Fruit fly (Drosophila melanogaster) whole organism, pupa: ENCODE measurements around the gene Pde11.

Experiments
- CG10348 ChIP-seq: fragments of 200-800 bp; sonication (Bioruptor generic); IDR thresholded peaks from 2 replicates; pipeline ENCODE4 v1.3.6; 2022; ENCODE audit warnings: missing biosample characterization, missing genetic modification characterization
- CG12605 ChIP-seq: fragments of 200-800 bp; sonication (Bioruptor generic); IDR thresholded peaks from 2 replicates; pipeline ENCODE4 v1.3.6; 2022; ENCODE audit warnings: missing biosample characterization, missing genetic modification characterization
- CG13204 ChIP-seq: fragments of 200-800 bp; sonication (Bioruptor generic); optimal IDR thresholded peaks from 2 replicates; lab custom pipeline; 2018; ENCODE audit warnings: missing biosample characterization, mild to moderate bottlenecking, missing genetic modification characterization, moderate library complexity
- CG14655 ChIP-seq: fragments of 200-800 bp; sonication (Bioruptor generic); optimal IDR thresholded peaks from 3 replicates; lab custom pipeline; 2017; ENCODE audit warnings: mild to moderate bottlenecking, missing biosample characterization, missing genetic modification reagents, missing genetic modification characterization
- CG15710 ChIP-seq: fragments of 200-800 bp; sonication (Bioruptor generic); optimal IDR thresholded peaks from 2 replicates; lab custom pipeline; 2018; ENCODE audit warnings: missing biosample characterization, mild to moderate bottlenecking, missing genetic modification characterization, moderate library complexity
- CG17806 ChIP-seq: fragments of 200-800 bp; sonication (Bioruptor generic); optimal IDR thresholded peaks from 2 replicates; lab custom pipeline; 2018; ENCODE audit warnings: missing biosample characterization, mild to moderate bottlenecking, missing genetic modification characterization, moderate library complexity
- CG32121 ChIP-seq: fragments of 200-800 bp; sonication (Bioruptor generic); IDR thresholded peaks from 2 replicates; pipeline ENCODE4 v1.3.6; 2022; ENCODE audit warnings: missing biosample characterization, missing genetic modification characterization
- CG34367 ChIP-seq: fragments of 200-800 bp; sonication (Bioruptor generic); optimal IDR thresholded peaks from 2 replicates; lab custom pipeline; 2018; ENCODE audit warnings: missing biosample characterization, mild to moderate bottlenecking, missing genetic modification characterization
- CG4496 ChIP-seq: fragments of 200-800 bp; sonication (Bioruptor generic); IDR thresholded peaks from 3 replicates; pipeline ENCODE4 v1.3.6; 2022; ENCODE audit warnings: missing biosample characterization, missing genetic modification characterization
- CG8159 ChIP-seq: fragments of 200-800 bp; sonication (Bioruptor generic); optimal IDR thresholded peaks from 3 replicates; lab custom pipeline; 2018; ENCODE audit warnings: missing biosample characterization, mild to moderate bottlenecking, missing genetic modification characterization, moderate library complexity
- CG8301 ChIP-seq: fragments of 200-800 bp; sonication (Bioruptor generic); optimal IDR thresholded peaks from 2 replicates; lab custom pipeline; 2018; ENCODE audit warnings: missing biosample characterization, mild to moderate bottlenecking, missing genetic modification characterization
- CG9948 ChIP-seq: fragments of 200-800 bp; sonication (Bioruptor generic); optimal IDR thresholded peaks from 2 replicates; lab custom pipeline; 2018; ENCODE audit warnings: missing biosample characterization, mild to moderate bottlenecking, missing genetic modification characterization, moderate library complexity
- D1 ChIP-seq: fragments of 200-800 bp; sonication (Bioruptor generic); optimal IDR thresholded peaks from 2 replicates; lab custom pipeline; 2018; ENCODE audit warnings: missing biosample characterization, mild to moderate bottlenecking, missing genetic modification characterization, moderate library complexity
- EcR ChIP-seq: fragments of 200-800 bp; sonication (Bioruptor generic); optimal IDR thresholded peaks from 3 replicates; lab custom pipeline; 2019; ENCODE audit warnings: missing biosample characterization, missing genetic modification characterization, mild to moderate bottlenecking, moderate library complexity, missing genetic modification reagents
- Ets98B ChIP-seq: fragments of 200-800 bp; sonication (Bioruptor generic); IDR thresholded peaks from 2 replicates; pipeline ENCODE4 v1.3.6; 2022; ENCODE audit warnings: missing biosample characterization, missing genetic modification characterization
- Pif1A ChIP-seq: fragments of 200-800 bp; sonication (Bioruptor generic); optimal IDR thresholded peaks from 3 replicates; lab custom pipeline; 2016; ENCODE audit warnings: missing biosample characterization, missing genetic modification characterization
- Pif1B ChIP-seq: fragments of 200-800 bp; sonication (Bioruptor generic); optimal IDR thresholded peaks from 3 replicates; lab custom pipeline; 2016; ENCODE audit warnings: missing biosample characterization, missing genetic modification characterization
- Snoo ChIP-seq: fragments of 200-800 bp; sonication (Bioruptor generic); optimal IDR thresholded peaks from 3 replicates; lab custom pipeline; 2017; ENCODE audit warnings: missing biosample characterization, mild to moderate bottlenecking, missing genetic modification characterization, inconsistent platforms
- fd96Ca ChIP-seq: fragments of 200-800 bp; sonication (Bioruptor generic); IDR thresholded peaks from 3 replicates; pipeline ENCODE4 v1.3.6; 2022; ENCODE audit warnings: missing biosample characterization, missing genetic modification characterization
- gl ChIP-seq: fragments of 200-800 bp; sonication (Bioruptor generic); optimal IDR thresholded peaks from 2 replicates; lab custom pipeline; 2018; ENCODE audit warnings: missing biosample characterization, mild to moderate bottlenecking, missing genetic modification characterization
- rn ChIP-seq: fragments of 200-800 bp; sonication (Bioruptor generic); IDR thresholded peaks from 2 replicates; pipeline ENCODE4 v1.3.6; 2022; ENCODE audit warnings: missing biosample characterization, missing genetic modification characterization

The Pde11 gene

DNA sequence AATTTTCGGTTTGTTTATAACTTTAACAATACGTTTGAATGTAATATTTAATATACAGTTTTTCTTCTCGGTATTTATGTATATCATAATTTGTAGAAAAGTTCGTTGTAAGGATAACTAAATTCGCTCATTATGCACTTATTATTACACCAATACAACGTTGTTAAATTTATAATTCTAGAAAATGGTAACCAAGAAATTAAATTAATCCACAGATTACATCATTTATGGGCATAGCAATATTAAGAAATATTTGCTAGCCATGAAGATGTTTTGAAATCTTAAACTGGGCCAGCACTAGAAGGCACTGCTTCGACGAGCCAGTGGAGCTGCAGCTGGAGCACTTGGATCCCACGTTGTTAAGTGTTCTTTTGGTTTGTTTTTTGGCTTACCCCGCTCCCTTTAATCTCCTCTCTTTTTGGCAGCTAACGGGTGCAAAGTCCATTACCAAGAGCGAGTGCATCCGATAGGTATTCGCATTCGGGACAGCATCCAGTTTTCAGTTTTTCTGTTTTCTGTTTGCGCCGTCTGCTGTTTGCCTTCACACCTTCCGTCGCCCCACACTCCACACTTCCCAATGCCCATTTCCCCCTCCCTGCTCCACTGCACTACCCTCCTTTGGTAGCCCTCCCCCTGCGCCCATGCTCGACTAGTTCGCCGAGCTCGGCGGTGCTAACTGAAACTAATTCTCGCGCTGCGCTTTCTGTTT is 17.6 kb downstream of the Pde11 start:
- TF ChIP-seq CG17806 (tag; lab: Kevin White, UChicago) (peak; percentile 23), CG4496 (GFP tag; lab: Robert Waterston, UW) (peak; percentile 88), D1 (tag; lab: Kevin White, UChicago) (no peak), Pif1A (GFP tag; lab: Kevin White, UChicago) (peak; percentile 68), Snoo (tag; lab: Kevin White, UChicago) (peak; percentile 61), CG32121 (GFP tag; lab: Robert Waterston, UW) (peak; percentile 78), EcR (GFP tag; lab: Kevin White, UChicago) (peak; percentile 37), CG12605 (GFP tag; lab: Robert Waterston, UW) (peak; percentile 89), CG34367 (peak; percentile 45), fd96Ca (GFP tag; lab: Robert Waterston, UW) (peak; percentile 80), Pif1B (GFP tag; lab: Kevin White, UChicago) (peak; percentile 79), CG15710 (tag; lab: Kevin White, UChicago) (peak; percentile 31), CG8159 (peak; percentile 6), CG9948 (no peak), gl (tag; lab: Kevin White, UChicago) (peak; percentile 88), CG8301 (tag; lab: Kevin White, UChicago) (peak; percentile 76), rn (GFP tag; lab: Robert Waterston, UW) (0 out of 2 replicates have a peak, but pooled peaks have one; percentile 26), CG10348 (GFP tag; lab: Robert Waterston, UW) (no peak), Ets98B (no peak; the same call in none of the 2 replicates), CG13204 (GFP tag; lab: Kevin White, UChicago) (peak; percentile 91), CG14655 (GFP tag; lab: Kevin White, UChicago) (peak; percentile 84)

DNA sequence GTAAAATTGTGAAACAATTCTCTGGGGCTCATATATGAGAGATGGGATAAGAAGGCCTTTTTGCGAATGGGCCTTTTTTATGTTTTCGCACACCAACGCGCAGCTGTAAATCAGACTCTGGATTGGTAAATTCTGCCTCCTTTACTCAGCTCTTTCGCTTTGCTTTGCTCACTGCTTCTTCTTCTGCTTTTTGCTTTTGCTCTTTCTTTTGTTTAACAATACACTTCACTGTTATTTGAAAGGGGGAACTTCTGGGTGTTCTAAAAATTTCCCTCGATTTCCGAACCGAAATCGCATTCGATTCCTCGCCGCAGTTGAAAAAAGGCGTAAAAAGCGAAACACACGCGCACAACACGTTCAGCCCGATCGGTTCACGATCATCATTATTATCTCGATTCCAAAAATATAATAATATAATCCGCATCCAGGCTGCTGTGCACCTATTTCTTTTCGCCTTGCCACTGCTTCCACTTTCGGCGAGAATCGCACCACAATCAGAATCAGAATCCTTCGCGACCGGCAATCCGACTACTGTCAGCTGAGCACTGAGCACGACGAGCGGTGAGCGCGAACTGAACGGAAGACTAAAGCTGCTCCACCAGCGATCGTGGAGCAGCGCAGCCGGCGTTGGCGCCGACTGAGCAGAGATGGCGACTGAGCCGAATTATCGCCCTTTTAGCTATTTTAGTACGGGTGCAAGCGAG is 18.3 kb downstream of the Pde11 start:
- TF ChIP-seq CG8159, result no peak
- peak; percentile 53 for TF ChIP-seq CG13204 (GFP tag; lab: Kevin White, UChicago)
- TF ChIP-seq EcR (GFP tag; lab: Kevin White, UChicago), result peak; percentile 16
- TF ChIP-seq CG34367, result no peak
- TF ChIP-seq CG8301 (tag; lab: Kevin White, UChicago), result no peak
- peak; percentile 33; the same call in 1 of the 2 replicates for TF ChIP-seq Ets98B
- TF ChIP-seq Pif1B (GFP tag; lab: Kevin White, UChicago), result peak; percentile 28
- TF ChIP-seq CG15710 (tag; lab: Kevin White, UChicago), result no peak
- peak; percentile 82 for TF ChIP-seq CG4496 (GFP tag; lab: Robert Waterston, UW)
- TF ChIP-seq CG9948, result no peak
- TF ChIP-seq CG12605 (GFP tag; lab: Robert Waterston, UW), result peak; percentile 48
- peak; percentile 29; the same call in 1 of the 3 replicates for TF ChIP-seq fd96Ca (GFP tag; lab: Robert Waterston, UW)
- TF ChIP-seq CG32121 (GFP tag; lab: Robert Waterston, UW), result peak; percentile 58; the same call in 1 of the 2 replicates
- TF ChIP-seq CG14655 (GFP tag; lab: Kevin White, UChicago), result no peak

DNA sequence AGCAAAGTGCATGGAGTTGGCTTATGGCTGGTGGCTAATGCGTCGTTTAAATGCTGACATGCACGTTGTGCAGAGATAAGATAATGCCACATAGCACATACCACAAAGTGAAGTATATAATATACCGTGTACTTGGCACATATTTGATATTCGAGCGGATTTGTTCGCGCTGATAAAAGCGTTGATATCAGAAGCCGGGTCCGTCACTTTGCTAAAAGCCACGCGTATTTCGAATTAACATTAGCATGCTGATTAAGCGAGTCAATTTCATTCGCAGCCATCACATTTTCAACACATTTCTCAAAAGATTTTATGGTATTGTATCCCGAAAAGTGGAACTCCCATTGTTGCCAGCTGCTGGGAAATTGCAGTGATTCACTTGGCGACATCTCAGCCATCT is 21.4 kb downstream of the Pde11 start:
- TF ChIP-seq CG17806 (tag; lab: Kevin White, UChicago) (no peak), CG32121 (GFP tag; lab: Robert Waterston, UW) (no peak), EcR (GFP tag; lab: Kevin White, UChicago) (no peak), CG15710 (tag; lab: Kevin White, UChicago) (no peak)

DNA sequence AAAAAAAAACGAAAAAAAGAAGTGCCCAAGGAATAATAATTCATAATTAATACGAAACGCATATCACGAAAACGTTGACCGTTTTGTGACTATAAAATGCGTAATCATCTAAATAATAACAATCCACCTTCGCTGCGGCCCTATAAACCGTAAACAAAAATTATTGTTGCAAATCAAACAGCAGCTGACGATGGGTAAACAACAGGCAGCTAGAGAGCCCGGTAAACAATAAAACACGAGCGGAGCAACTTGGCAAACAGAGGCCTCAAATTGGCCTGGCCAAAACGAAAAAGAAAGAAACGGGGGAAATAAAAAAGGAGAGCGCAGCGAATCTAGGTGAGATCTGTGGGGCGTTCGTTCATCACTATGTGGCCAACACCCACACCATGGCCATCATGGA is 22.6 kb downstream of the Pde11 start:
- TF ChIP-seq CG10348 (GFP tag; lab: Robert Waterston, UW) (no peak), Pif1B (GFP tag; lab: Kevin White, UChicago) (peak; percentile 37), CG13204 (GFP tag; lab: Kevin White, UChicago) (peak; percentile 31), CG17806 (tag; lab: Kevin White, UChicago) (no peak), fd96Ca (GFP tag; lab: Robert Waterston, UW) (no peak), CG34367 (peak; percentile 21), CG8301 (tag; lab: Kevin White, UChicago) (no peak), CG32121 (GFP tag; lab: Robert Waterston, UW) (no peak), CG4496 (GFP tag; lab: Robert Waterston, UW) (peak; percentile 57; the same call in 1 of the 3 replicates), D1 (tag; lab: Kevin White, UChicago) (no peak), gl (tag; lab: Kevin White, UChicago) (peak; percentile 55), Snoo (tag; lab: Kevin White, UChicago) (no peak), CG12605 (GFP tag; lab: Robert Waterston, UW) (no peak), rn (GFP tag; lab: Robert Waterston, UW) (no peak), CG8159 (peak; percentile 29), EcR (GFP tag; lab: Kevin White, UChicago) (no peak), CG9948 (no peak), CG15710 (tag; lab: Kevin White, UChicago) (peak; percentile 3), CG14655 (GFP tag; lab: Kevin White, UChicago) (no peak), Ets98B (peak; percentile 10; the same call in 1 of the 2 replicates), Pif1A (GFP tag; lab: Kevin White, UChicago) (peak; percentile 50)
